Fruit fly (Drosophila melanogaster): Measurements from ENCODE around the gene CG10177.

dm6 chr3R:23521483-23521882, at the start of gene CG10177:
- TF ChIP-seq insv (optimal IDR thresholded peaks at IDR 0.05): no peak
- no peak for TF ChIP-seq psq (optimal IDR thresholded peaks at IDR 0.05)
- no peak for TF ChIP-seq h (optimal IDR thresholded peaks at IDR 0.05)
- TF ChIP-seq Myc (optimal IDR thresholded peaks at IDR 0.05): no peak
- TF ChIP-seq Sin3A (optimal IDR thresholded peaks at IDR 0.05): no peak
- no peak for TF ChIP-seq ttk (optimal IDR thresholded peaks at IDR 0.05)
